Fruit fly (Drosophila melanogaster): Measurements from ENCODE around the gene Cpr78Cc.

The Cpr78Cc gene

dm6 chr3L:21304400-21304799, 4.0 kb downstream of the Cpr78Cc start, which contains the start of the genes CG11309 and CG7632 (continued):
- TF ChIP-seq cato (GFP tag; optimal IDR thresholded peaks at IDR 0.05; ENCODE audit: borderline replicate concordance) (peak; percentile 98), C15 (GFP tag; IDR thresholded peaks at IDR 0.05) (peak; percentile 96), onecut (GFP tag; IDR thresholded peaks at IDR 0.05) (peak; percentile 98), wdn (GFP tag; IDR thresholded peaks at IDR 0.05) (peak; percentile 97), grn (GFP tag; optimal IDR thresholded peaks at IDR 0.05) (peak; percentile 85), gfzf (GFP tag; optimal IDR thresholded peaks at IDR 0.05) (peak; percentile 40), bbx (GFP tag; IDR thresholded peaks at IDR 0.05; ENCODE audit: partially characterized antibody) (peak; percentile 25; the same call in 1 of the 2 replicates), CG10366 (GFP tag; IDR thresholded peaks at IDR 0.05) (peak; percentile 97), CG14441 (GFP tag; IDR thresholded peaks at IDR 0.05) (peak; percentile 96), gsb-n (tag; optimal IDR thresholded peaks at IDR 0.05) (peak; percentile 99), CG8944 (GFP tag; optimal IDR thresholded peaks at IDR 0.05) (peak; percentile 96), dm (GFP tag; optimal IDR thresholded peaks at IDR 0.05) (peak; percentile 98), CG4820 (GFP tag; optimal IDR thresholded peaks at IDR 0.05) (peak; percentile 100), jing (GFP tag; optimal IDR thresholded peaks at IDR 0.05) (peak; percentile 97), HLH3B (GFP tag; IDR thresholded peaks at IDR 0.05) (peak; percentile 98), Neu2 (GFP tag; optimal IDR thresholded peaks at IDR 0.05; ENCODE audit: borderline replicate concordance) (peak; percentile 96), Hr51 (GFP tag; optimal IDR thresholded peaks at IDR 0.05) (peak; percentile 97 to 100), rib (GFP tag; IDR thresholded peaks at IDR 0.05) (peak; percentile 98), CG12236 (GFP tag; optimal IDR thresholded peaks at IDR 0.05) (peak; percentile 98), CG18476 (GFP tag; optimal IDR thresholded peaks at IDR 0.05) (peak; percentile 98), kni (GFP tag; optimal IDR thresholded peaks at IDR 0.05) (peak; percentile 100), Dll (GFP tag; IDR thresholded peaks at IDR 0.05; ENCODE audit: partially characterized antibody) (peak; percentile 49; the same call in 1 of the 4 replicates), gce (GFP tag; IDR thresholded peaks at IDR 0.05) (peak; percentile 98), CG11093 (GFP tag; IDR thresholded peaks at IDR 0.05) (peak; percentile 91), CG8089 (GFP tag; optimal IDR thresholded peaks at IDR 0.05) (peak; percentile 98), jigr1 (GFP tag; IDR thresholded peaks at IDR 0.05) (peak; percentile 75; the same call in 2 of the 3 replicates), B-H1 (GFP tag; IDR thresholded peaks at IDR 0.05) (peak; percentile 96), CG32532 (GFP tag; IDR thresholded peaks at IDR 0.05) (peak; percentile 98), TFAM (GFP tag; optimal IDR thresholded peaks at IDR 0.05) (peak; percentile 96), CG4328 (GFP tag; optimal IDR thresholded peaks at IDR 0.05) (peak; percentile 100), bsh (GFP tag; optimal IDR thresholded peaks at IDR 0.05) (peak; percentile 98 to 100), Blimp-1 (GFP tag; optimal IDR thresholded peaks at IDR 0.05) (peak; percentile 99), Abd-B (GFP tag; optimal IDR thresholded peaks at IDR 0.05) (peak; percentile 96), CG7928 (GFP tag; optimal IDR thresholded peaks at IDR 0.05) (peak; percentile 87), sima (GFP tag; optimal IDR thresholded peaks at IDR 0.05) (peak; percentile 98), CG8359 (GFP tag; optimal IDR thresholded peaks at IDR 0.05; ENCODE audit: borderline replicate concordance) (peak; percentile 95), Gsc (GFP tag; IDR thresholded peaks at IDR 0.05) (peak; percentile 61; the same call in 1 of the 2 replicates), CG11723 (GFP tag; optimal IDR thresholded peaks at IDR 0.05) (peak; percentile 99), CG30020 (tag; optimal IDR thresholded peaks at IDR 0.05) (peak; percentile 93), seq (GFP tag; IDR thresholded peaks at IDR 0.05) (peak; percentile 97), fu2 (GFP tag; optimal IDR thresholded peaks at IDR 0.05) (peak; percentile 97), Sry-δ (GFP tag; optimal IDR thresholded peaks at IDR 0.05) (peak; percentile 79), toy (GFP tag; IDR thresholded peaks at IDR 0.05) (peak; percentile 97), fru (optimal IDR thresholded peaks at IDR 0.05) (no peak), unpg (GFP tag; optimal IDR thresholded peaks at IDR 0.05) (peak; percentile 100), CG12744 (GFP tag; optimal IDR thresholded peaks at IDR 0.05) (peak; percentile 99), CG7786 (GFP tag; optimal IDR thresholded peaks at IDR 0.05) (peak; percentile 98), mam (GFP tag; optimal IDR thresholded peaks at IDR 0.05) (peak; percentile 98), mirr (GFP tag; optimal IDR thresholded peaks at IDR 0.05) (peak; percentile 100), Myb (GFP tag; optimal IDR thresholded peaks at IDR 0.05) (peak; percentile 89), CG3407 (GFP tag; optimal IDR thresholded peaks at IDR 0.05) (peak; percentile 98)
